Worm (Caenorhabditis elegans): ENCODE data around the gene pam-1.

The pam-1 gene

ce11 chrIV:7549844-7550243 lies 768 bp downstream of the pam-1 start (continued):
- TF ChIP-seq ctbp-1 (GFP tag; IDR thresholded peaks at IDR 0.05) (no peak), ceh-28 (tag; optimal IDR thresholded peaks at IDR 0.05) (no peak), tra-1 (GFP tag; IDR thresholded peaks at IDR 0.05) (no peak), lin-1 (GFP tag; IDR thresholded peaks at IDR 0.05) (peak; percentile 60), mxl-3 (GFP tag; optimal IDR thresholded peaks at IDR 0.05) (peak; percentile 74), ceh-82 (tag; optimal IDR thresholded peaks at IDR 0.05) (no peak), hlh-30 (tag; optimal IDR thresholded peaks at IDR 0.05; ENCODE audit: insufficient read depth) (peak; percentile 61), mep-1 (tag; optimal IDR thresholded peaks at IDR 0.05) (peak; percentile 68), egl-43 (GFP tag; IDR thresholded peaks at IDR 0.05) (peak; percentile 54; the same call in 1 of the 2 replicates), F49E8.2 (tag; optimal IDR thresholded peaks at IDR 0.05; ENCODE audit: borderline replicate concordance) (no peak), F26F4.8 (GFP tag; conservative IDR thresholded peaks at IDR 0.05) (no peak), lin-38 (GFP tag; IDR thresholded peaks at IDR 0.05) (peak; percentile 80), lsy-2 (tag; optimal IDR thresholded peaks at IDR 0.05) (peak in 1 of 2 experiments; percentile 48), zag-1 (tag; optimal IDR thresholded peaks at IDR 0.05) (no peak), Y5F2A.4 (GFP tag; optimal IDR thresholded peaks at IDR 0.05) (no peak), F10B5.3 (tag; optimal IDR thresholded peaks at IDR 0.05) (no peak), egl-27 (tag; optimal IDR thresholded peaks at IDR 0.05) (no peak), set-16 (GFP tag; IDR thresholded peaks at IDR 0.05) (0 out of 2 replicates have a peak, but pooled peaks have one; percentile 17), nhr-11 (tag; optimal IDR thresholded peaks at IDR 0.05) (no peak), madf-5 (GFP tag; IDR thresholded peaks at IDR 0.05) (0 out of 4 replicates have a peak, but pooled peaks of 1 of the 2 experiments have one; percentile 70), pqm-1 (tag; optimal IDR thresholded peaks at IDR 0.05) (peak; percentile 42), zfp-2 (tag; optimal IDR thresholded peaks at IDR 0.05) (no peak), nhr-48 (tag; optimal IDR thresholded peaks at IDR 0.05) (peak; percentile 20), unc-62 (GFP tag; optimal IDR thresholded peaks at IDR 0.05 in 1 of 2) (no peak), unc-62 (tag; optimal IDR thresholded peaks at IDR 0.05) (no peak), nhr-6 (tag; optimal IDR thresholded peaks at IDR 0.05) (no peak), unc-130 (GFP tag; optimal IDR thresholded peaks at IDR 0.05) (no peak), jun-1 (tag; optimal IDR thresholded peaks at IDR 0.05) (no peak), ztf-11 (tag; optimal IDR thresholded peaks at IDR 0.05) (no peak), rbr-2 (tag; optimal IDR thresholded peaks at IDR 0.05) (peak; percentile 2), hmg-1.1 (GFP tag; IDR thresholded peaks at IDR 0.05) (peak; percentile 27; the same call in 1 of the 2 replicates), dmd-9 (GFP tag; IDR thresholded peaks at IDR 0.05) (no peak), dve-1 (tag; optimal IDR thresholded peaks at IDR 0.05; ENCODE audit: insufficient read depth) (peak; percentile 61), dmd-8 (GFP tag; IDR thresholded peaks at IDR 0.05) (no peak), mes-2 (tag; optimal IDR thresholded peaks at IDR 0.05; ENCODE audit: poor library complexity, severe bottlenecking) (peak; percentile 68), spr-1 (tag; optimal IDR thresholded peaks at IDR 0.05) (no peak), cey-2 (tag; optimal IDR thresholded peaks at IDR 0.05; ENCODE audit: borderline replicate concordance, insufficient read depth) (no peak), ama-1 (optimal IDR thresholded peaks at IDR 0.05) (no peak), lir-3 (tag; optimal IDR thresholded peaks at IDR 0.05) (no peak), ceh-20 (GFP tag; IDR thresholded peaks at IDR 0.05) (no peak), nhr-77 (tag; optimal IDR thresholded peaks at IDR 0.05) (peak; percentile 19), vab-7 (GFP tag; IDR thresholded peaks at IDR 0.05) (0 out of 2 replicates have a peak, but pooled peaks have one; percentile 23), daf-16 (GFP tag; optimal IDR thresholded peaks at IDR 0.05) (no peak), daf-16 (tag; optimal IDR thresholded peaks at IDR 0.05) (peak; percentile 83), nhr-42 (GFP tag; IDR thresholded peaks at IDR 0.05) (peak; percentile 58; the same call in 1 of the 2 replicates), nhr-10 (tag; optimal IDR thresholded peaks at IDR 0.05) (no peak), daf-8 (GFP tag; IDR thresholded peaks at IDR 0.05) (no peak), sdz-12 (GFP tag; optimal IDR thresholded peaks at IDR 0.05) (no peak), aly-2 (tag; optimal IDR thresholded peaks at IDR 0.05) (no peak), lin-13 (GFP tag; optimal IDR thresholded peaks at IDR 0.05) (peak; percentile 29), aha-1 (tag) (peak; percentile 50), nhr-102 (tag; optimal IDR thresholded peaks at IDR 0.05) (peak; percentile 25)
